Worm (Caenorhabditis elegans): ENCODE measurements around the gene Y55B1AR.4.

ce11 chrIII:605415-606054, at the start of gene Y55B1AR.4, which contains the start of gene ttr-7:
- TF ChIP-seq ets-4 (tag; optimal IDR thresholded peaks at IDR 0.05) (no peak), unc-55 (GFP tag; optimal IDR thresholded peaks at IDR 0.05) (no peak), lin-11 (tag; optimal IDR thresholded peaks at IDR 0.05) (no peak), pqm-1 (tag; optimal IDR thresholded peaks at IDR 0.05) (no peak), ceh-24 (tag; optimal IDR thresholded peaks at IDR 0.05) (no peak), elt-4 (tag; optimal IDR thresholded peaks at IDR 0.05) (no peak), zip-5 (tag; optimal IDR thresholded peaks at IDR 0.05) (no peak), sox-4 (tag; optimal IDR thresholded peaks at IDR 0.05) (no peak), pros-1 (tag; optimal IDR thresholded peaks at IDR 0.05) (no peak), ceh-48 (tag; optimal IDR thresholded peaks at IDR 0.05) (no peak)
